Worm (Caenorhabditis elegans) whole organism, L4 larva: ENCODE results near the gene ZK856.6.

ENCODE experiments used
- ceh-20 ChIP-seq: fragments of 200-800 bp; sonication (Bioruptor generic); IDR thresholded peaks from 2 replicates; pipeline ENCODE4 v1.3.6; 2022; ENCODE audit warnings: missing genetic modification reagents, missing genetic modification characterization, missing compliant biosample characterization
- daf-12 ChIP-seq: fragments of 150-350 bp; optimal IDR thresholded peaks from 2 replicates; lab custom pipeline; 2014; ENCODE audit warnings: missing biosample characterization, missing genetic modification reagents, missing genetic modification characterization
- jun-1 ChIP-seq: fragments of 150-350 bp; optimal IDR thresholded peaks from 2 replicates; lab custom pipeline; 2014; ENCODE audit warnings: missing biosample characterization, missing genetic modification reagents, missing genetic modification characterization
- lir-3 ChIP-seq: sonication (generic microtip); optimal IDR thresholded peaks from 2 replicates; lab custom pipeline; 2016; ENCODE audit warnings: mild to moderate bottlenecking, missing genetic modification characterization, missing compliant biosample characterization
- mdt-29 ChIP-seq: fragments of 200-800 bp; sonication (Bioruptor generic); IDR thresholded peaks from 2 replicates; pipeline ENCODE4 v1.3.6; 2022; ENCODE audit warnings: missing genetic modification reagents, missing genetic modification characterization, missing compliant biosample characterization
- nhr-28 ChIP-seq: fragments of 150-350 bp; optimal IDR thresholded peaks from 2 replicates; lab custom pipeline; 2014; ENCODE audit warnings: missing biosample characterization, missing genetic modification characterization
- snpc-4 ChIP-seq: fragments of 150-350 bp; optimal IDR thresholded peaks from 2 replicates; lab custom pipeline; 2014; ENCODE audit warnings: missing biosample characterization, missing genetic modification characterization

- TF ChIP-seq lir-3 (tag; lab: Kevin White, UChicago) (no peak), snpc-4 (tag; lab: Kevin White, UChicago) (no peak), jun-1 (tag; lab: Kevin White, UChicago) (no peak), ceh-20 (GFP tag; lab: Robert Waterston, UW) (no peak), mdt-29 (GFP tag; lab: Robert Waterston, UW) (no peak), nhr-28 (tag; lab: Kevin White, UChicago) (peak; percentile 39), daf-12 (no peak)
Measured at ce11 chrV:10225610-10226009, 27.1 kb downstream of the ZK856.6 start, which contains the start of gene daf-36.
